Worm (Caenorhabditis elegans): ENCODE results near the gene kin-30.
"Not testable (repeated sequence)": the region's sequence is repeated elsewhere in the genome, so short reads cannot be mapped to it uniquely, and the experiment has no call there.

kin-30 gene

DNA sequence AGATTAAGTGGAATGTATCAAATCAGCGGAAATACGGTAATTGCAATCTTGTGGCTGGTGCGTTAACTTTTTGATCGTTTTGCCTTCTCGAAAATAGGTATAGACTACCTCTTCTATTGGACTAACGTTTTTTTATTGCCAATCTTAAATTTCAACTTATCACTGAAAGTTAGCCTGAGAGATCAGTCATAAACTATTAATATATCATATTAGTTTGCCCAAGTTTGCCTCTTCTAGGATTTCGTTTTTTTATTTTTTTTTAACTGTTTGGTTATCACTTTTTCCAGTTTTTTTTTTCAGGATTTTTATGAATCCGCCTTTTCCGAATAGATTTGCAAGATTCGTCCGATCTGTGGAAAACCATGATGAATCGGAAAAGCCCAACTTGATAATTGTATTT, at the start of gene kin-30:
TSS of gene kin-30 (plus strand) at position 301 of the 400 bp plus-strand sequence.
- TF ChIP-seq pat-9 (tag; optimal IDR thresholded peaks at IDR 0.05), result no peak
- no peak for TF ChIP-seq unc-3 (GFP tag; conservative IDR thresholded peaks at IDR 0.05)
- no peak for TF ChIP-seq unc-3 (tag; optimal IDR thresholded peaks at IDR 0.05)
- no peak for TF ChIP-seq ceh-22 (tag; optimal IDR thresholded peaks at IDR 0.05)
- TF ChIP-seq sdc-2 (tag; optimal IDR thresholded peaks at IDR 0.05), result no peak
- no peak for TF ChIP-seq rnt-1 (tag; optimal IDR thresholded peaks at IDR 0.05)
- no peak for TF ChIP-seq K02D7.2 (tag; optimal IDR thresholded peaks at IDR 0.05)
- no peak for TF ChIP-seq ceh-18 (tag; optimal IDR thresholded peaks at IDR 0.05)
- TF ChIP-seq che-1 (tag; optimal IDR thresholded peaks at IDR 0.05), result no peak
- TF ChIP-seq nfya-1 (tag; optimal IDR thresholded peaks at IDR 0.05), result no peak

ce11 chrV:15197955-15198354, 46.6 kb upstream of the kin-30 start, which contains the start of gene srw-1:
Gene srw-1, plus strand, starts transcription at chrV:15198255.
- TF ChIP-seq pax-1 (tag; optimal IDR thresholded peaks at IDR 0.05), result no peak
- no peak for TF ChIP-seq ceh-6 (GFP tag; optimal IDR thresholded peaks at IDR 0.05)
- no peak for TF ChIP-seq lin-11 (tag; optimal IDR thresholded peaks at IDR 0.05)
- no peak for TF ChIP-seq unc-86 (tag; optimal IDR thresholded peaks at IDR 0.05)
- TF ChIP-seq F13H6.1 (tag; optimal IDR thresholded peaks at IDR 0.05), result no peak
- TF ChIP-seq ceh-22 (tag; optimal IDR thresholded peaks at IDR 0.05), result no peak
- no peak for TF ChIP-seq pqm-1 (tag; optimal IDR thresholded peaks at IDR 0.05)
- TF ChIP-seq hlh-13 (GFP tag; optimal IDR thresholded peaks at IDR 0.05), result no peak

DNA sequence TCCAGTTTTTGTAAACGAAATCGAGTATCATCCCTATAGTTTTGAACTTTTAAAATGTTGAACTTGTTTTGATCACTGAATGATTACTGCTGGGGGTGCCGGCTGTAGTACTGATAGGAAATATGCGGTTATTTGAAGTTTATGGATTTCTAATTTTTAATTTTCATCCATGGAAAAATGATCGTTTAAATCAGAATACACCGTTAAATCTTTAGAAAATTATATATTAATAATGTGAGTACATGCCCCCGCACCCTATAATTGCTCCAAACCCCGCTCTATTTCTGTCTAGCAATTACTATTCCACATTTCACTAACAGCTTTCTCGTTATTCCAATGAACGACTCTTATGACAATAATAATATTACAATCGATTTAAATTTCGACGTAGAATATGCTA, 44.8 kb upstream of the kin-30 start, which contains the start of gene Y75B12B.10:
TSS of gene Y75B12B.10 (plus strand) at position 301 of the 400 bp plus-strand sequence.
- TF ChIP-seq odd-2 (tag; optimal IDR thresholded peaks at IDR 0.05) (no peak), sox-2 (GFP tag; IDR thresholded peaks at IDR 0.05) (no peak), C08G9.2 (tag; optimal IDR thresholded peaks at IDR 0.05) (no peak), ceh-48 (tag; optimal IDR thresholded peaks at IDR 0.05) (no peak), dmd-4 (tag; optimal IDR thresholded peaks at IDR 0.05; ENCODE audit: borderline replicate concordance) (no peak), hlh-6 (tag; optimal IDR thresholded peaks at IDR 0.05) (no peak), F13H6.1 (tag; optimal IDR thresholded peaks at IDR 0.05) (no peak), ttx-3 (tag; optimal IDR thresholded peaks at IDR 0.05) (no peak), pha-4 (tag; optimal IDR thresholded peaks at IDR 0.05) (no peak), unc-42 (tag; optimal IDR thresholded peaks at IDR 0.05) (no peak), tbx-7 (tag; optimal IDR thresholded peaks at IDR 0.05) (no peak), nhr-232 (tag; optimal IDR thresholded peaks at IDR 0.05) (no peak)

DNA sequence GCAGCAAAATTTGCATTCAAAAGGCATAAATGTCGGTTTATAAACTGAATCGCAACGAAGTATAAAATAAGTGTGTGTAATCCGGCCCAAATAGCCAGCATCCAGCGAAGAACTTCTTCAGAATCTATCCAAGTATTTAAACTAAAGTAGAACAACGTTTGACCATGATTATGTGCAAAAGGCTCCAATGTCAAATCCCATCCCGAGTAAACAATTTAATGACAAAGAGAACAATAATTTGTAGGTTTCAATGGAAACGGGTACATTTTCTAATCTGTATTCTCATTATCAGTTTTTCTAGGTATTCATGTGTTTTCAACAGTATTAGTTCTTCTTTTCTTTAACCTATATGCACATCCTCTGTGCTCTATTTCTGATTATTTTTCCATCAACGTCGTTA, 36.9 kb upstream of the kin-30 start, which contains the start of gene C41G6.12:
TSS of gene C41G6.12 (minus strand) at position 101 of the 400 bp plus-strand sequence.
- TF ChIP-seq hlh-15, pat-9, fax-1 (tag; optimal IDR thresholded peaks at IDR 0.05): not testable (repeated sequence)

ce11 chrV:15211869-15212268, 32.7 kb upstream of the kin-30 start, which contains the start of gene sri-24:
Gene sri-24, plus strand, starts transcription at chrV:15212169.
- TF ChIP-seq pat-9 (tag; optimal IDR thresholded peaks at IDR 0.05); hlh-13 (GFP tag; optimal IDR thresholded peaks at IDR 0.05); unc-55 (GFP tag; optimal IDR thresholded peaks at IDR 0.05): not testable (repeated sequence)

- not testable (repeated sequence) for TF ChIP-seq ama-1 (optimal IDR thresholded peaks at IDR 0.05); T23F11.4 (GFP tag; optimal IDR thresholded peaks at IDR 0.05); elt-4 (tag; optimal IDR thresholded peaks at IDR 0.05)
Observed at ce11 chrV:15215175-15215574, 29.4 kb upstream of the kin-30 start, which contains the start of gene sri-26. Gene sri-26, plus strand, starts transcription at chrV:15215475.

All from whole organism, late embryonic.